In genomic region chr3L:9126888-9127689, dm6 we compare ENCODE assay signal across 2 fruit fly cellular contexts.
A peak's percentile ranks its signal among the peaks of the same experiment; 100 is the strongest.
TF ChIP-seq lines count a peak whose summit lies in the region.

No protein-coding gene starts in this region.

TF ChIP-seq in whole organism, embryonic, 481 proteins besides CTCF, POLR2A, EP300 and RAD21 (continued from another document and continues in another):
- no peak for TF ChIP-seq CG8944 (GFP tag; optimal IDR thresholded peaks at IDR 0.05; lab: Kevin White, UChicago)
- peak; percentile 15; the same call in 1 of the 3 replicates for TF ChIP-seq B-H1 (GFP tag; IDR thresholded peaks at IDR 0.05; lab: Robert Waterston, UW)
- no peak for TF ChIP-seq bsh (GFP tag; optimal IDR thresholded peaks at IDR 0.05; lab: Kevin White, UChicago)
- TF ChIP-seq gem (tag; optimal IDR thresholded peaks at IDR 0.05; lab: Kevin White, UChicago) = peak; percentile 68
- no peak for TF ChIP-seq vnd (GFP tag; IDR thresholded peaks at IDR 0.05; lab: Robert Waterston, UW; ENCODE audit: partially characterized antibody)
- TF ChIP-seq row (GFP tag; IDR thresholded peaks at IDR 0.05; lab: Robert Waterston, UW) = peak; percentile 58
- TF ChIP-seq CG14050 (GFP tag; IDR thresholded peaks at IDR 0.05; lab: Robert Waterston, UW) = no peak
- no peak for TF ChIP-seq CG10431 (GFP tag; optimal IDR thresholded peaks at IDR 0.05; lab: Kevin White, UChicago)
- TF ChIP-seq Taf1 (GFP tag; IDR thresholded peaks at IDR 0.05; lab: Robert Waterston, UW) = peak; percentile 39; the same call in 1 of the 2 replicates
- TF ChIP-seq CG6813 (GFP tag; optimal IDR thresholded peaks at IDR 0.05; lab: Kevin White, UChicago) = no peak
- TF ChIP-seq NFAT (GFP tag; IDR thresholded peaks at IDR 0.05; lab: Robert Waterston, UW) = peak; percentile 44; the same call in 1 of the 2 replicates
- 0 out of 2 replicates have a peak, but pooled peaks have one; percentile 19 for TF ChIP-seq Nf-YA (GFP tag; IDR thresholded peaks at IDR 0.05; lab: Robert Waterston, UW)
- no peak for TF ChIP-seq CG3838 (GFP tag; optimal IDR thresholded peaks at IDR 0.05; lab: Kevin White, UChicago)
- TF ChIP-seq CG31441 (GFP tag; IDR thresholded peaks at IDR 0.05; lab: Robert Waterston, UW) = peak; percentile 69
- peak; percentile 8 for TF ChIP-seq CG5180 (GFP tag; optimal IDR thresholded peaks at IDR 0.05; lab: Kevin White, UChicago)
- no peak for TF ChIP-seq CG11093 (GFP tag; IDR thresholded peaks at IDR 0.05; lab: Robert Waterston, UW)
- TF ChIP-seq Usf (GFP tag; optimal IDR thresholded peaks at IDR 0.05; lab: Kevin White, UChicago) = no peak
- no peak for TF ChIP-seq CG17328 (GFP tag; IDR thresholded peaks at IDR 0.05; lab: Robert Waterston, UW)
- TF ChIP-seq Med (GFP tag; lab: Kevin White, UChicago) = peak; percentile 82
- peak; percentile 65 for TF ChIP-seq CG15269 (tag; optimal IDR thresholded peaks at IDR 0.05; lab: Kevin White, UChicago)
- 0 out of 2 replicates have a peak, but pooled peaks have one; percentile 7 for TF ChIP-seq seq (GFP tag; IDR thresholded peaks at IDR 0.05; lab: Robert Waterston, UW)
- peak; percentile 68 for TF ChIP-seq Hand (GFP tag; optimal IDR thresholded peaks at IDR 0.05; lab: Kevin White, UChicago)
- TF ChIP-seq Ptx1 (GFP tag; IDR thresholded peaks at IDR 0.05; lab: Robert Waterston, UW) = peak; percentile 72
- TF ChIP-seq Pdp1 (GFP tag; optimal IDR thresholded peaks at IDR 0.05; lab: Kevin White, UChicago) = peak; percentile 30 to 48
- TF ChIP-seq CG31224 (GFP tag; IDR thresholded peaks at IDR 0.05; lab: Robert Waterston, UW) = peak; percentile 28; the same call in 1 of the 2 replicates
- peak; percentile 73 for TF ChIP-seq CG3281 (GFP tag; optimal IDR thresholded peaks at IDR 0.05; lab: Kevin White, UChicago)
- TF ChIP-seq ato (GFP tag; IDR thresholded peaks at IDR 0.05; lab: Robert Waterston, UW; ENCODE audit: partially characterized antibody) = no peak
- peak; percentile 57 for TF ChIP-seq scrt (GFP tag; optimal IDR thresholded peaks at IDR 0.05; lab: Kevin White, UChicago)
- TF ChIP-seq CG17829 (tag; optimal IDR thresholded peaks at IDR 0.05; lab: Kevin White, UChicago) = peak; percentile 50
- peak; percentile 49 for TF ChIP-seq CG4328 (GFP tag; optimal IDR thresholded peaks at IDR 0.05; lab: Kevin White, UChicago)
- 0 out of 3 replicates have a peak, but pooled peaks have one; percentile 27 for TF ChIP-seq zfh1 (GFP tag; IDR thresholded peaks at IDR 0.05; lab: Robert Waterston, UW)
- TF ChIP-seq ash1 (GFP tag; optimal IDR thresholded peaks at IDR 0.05; lab: Kevin White, UChicago) = no peak
- peak; percentile 50 for TF ChIP-seq Abd-B (GFP tag; optimal IDR thresholded peaks at IDR 0.05; lab: Kevin White, UChicago)
- TF ChIP-seq BtbVII (GFP tag; optimal IDR thresholded peaks at IDR 0.05; lab: Kevin White, UChicago) = peak; percentile 67
- no peak for TF ChIP-seq CG16813 (GFP tag; IDR thresholded peaks at IDR 0.05; lab: Robert Waterston, UW; ENCODE audit: partially characterized antibody)
- TF ChIP-seq CG13296 (GFP tag; optimal IDR thresholded peaks at IDR 0.05; lab: Kevin White, UChicago) = peak; percentile 70
- TF ChIP-seq ase (GFP tag; IDR thresholded peaks at IDR 0.05; lab: Robert Waterston, UW) = no peak
- no peak for TF ChIP-seq ro (GFP tag; IDR thresholded peaks at IDR 0.05; lab: Robert Waterston, UW)
- TF ChIP-seq ems (GFP tag; optimal IDR thresholded peaks at IDR 0.05; lab: Kevin White, UChicago) = peak; percentile 51
- no peak for TF ChIP-seq Sry-δ (GFP tag; optimal IDR thresholded peaks at IDR 0.05; lab: Kevin White, UChicago)
- peak; percentile 25 for TF ChIP-seq Ssrp (tag; optimal IDR thresholded peaks at IDR 0.05; lab: Kevin White, UChicago)
- no peak for TF ChIP-seq nerfin-2 (GFP tag; IDR thresholded peaks at IDR 0.05; lab: Robert Waterston, UW; ENCODE audit: partially characterized antibody)
- TF ChIP-seq CG11723 (GFP tag; optimal IDR thresholded peaks at IDR 0.05; lab: Kevin White, UChicago) = peak; percentile 10
- peak; percentile 77 for TF ChIP-seq dysf (GFP tag; IDR thresholded peaks at IDR 0.05; lab: Robert Waterston, UW)
- no peak for TF ChIP-seq CG5953 (GFP tag; IDR thresholded peaks at IDR 0.05; lab: Robert Waterston, UW)
- peak; percentile 97 for TF ChIP-seq CG11504 (tag; optimal IDR thresholded peaks at IDR 0.05; lab: Kevin White, UChicago)
- peak; percentile 69 for TF ChIP-seq grau (tag; optimal IDR thresholded peaks at IDR 0.05; lab: Kevin White, UChicago)
- TF ChIP-seq CG12104 (GFP tag; optimal IDR thresholded peaks at IDR 0.05; lab: Kevin White, UChicago) = peak; percentile 49
- peak; percentile 5 for TF ChIP-seq NK7.1 (GFP tag; optimal IDR thresholded peaks at IDR 0.05; lab: Kevin White, UChicago)
- peak; percentile 28 for TF ChIP-seq CG7786 (GFP tag; optimal IDR thresholded peaks at IDR 0.05; lab: Kevin White, UChicago)
- peak; percentile 24 for TF ChIP-seq odd (GFP tag; optimal IDR thresholded peaks at IDR 0.05; lab: Kevin White, UChicago)
- peak in 1 of 2 experiments; percentile 41 for TF ChIP-seq eve (GFP tag; optimal IDR thresholded peaks at IDR 0.05; lab: Kevin White, UChicago)
- no peak for TF ChIP-seq CG1603 (tag; optimal IDR thresholded peaks at IDR 0.05; lab: Kevin White, UChicago)
- TF ChIP-seq vfl (GFP tag; optimal IDR thresholded peaks at IDR 0.05; lab: Kevin White, UChicago) = peak; percentile 36
- peak; percentile 75 for TF ChIP-seq CG7556 (GFP tag; optimal IDR thresholded peaks at IDR 0.05; lab: Kevin White, UChicago)
- TF ChIP-seq HLH54F (GFP tag; optimal IDR thresholded peaks at IDR 0.05; lab: Kevin White, UChicago) = peak; percentile 49
- TF ChIP-seq CG18619 (GFP tag; optimal IDR thresholded peaks at IDR 0.05; lab: Kevin White, UChicago) = peak; percentile 46
- TF ChIP-seq CG10462 (GFP tag; optimal IDR thresholded peaks at IDR 0.05; lab: Kevin White, UChicago) = no peak
- peak; percentile 44 for TF ChIP-seq yki (optimal IDR thresholded peaks at IDR 0.05; lab: Kevin White, UChicago)
- TF ChIP-seq CG12769 (tag; optimal IDR thresholded peaks at IDR 0.05; lab: Kevin White, UChicago) = peak; percentile 53
- 0 out of 2 replicates have a peak, but pooled peaks have one; percentile 42 for TF ChIP-seq HLH3B (GFP tag; IDR thresholded peaks at IDR 0.05; lab: Robert Waterston, UW)
- no peak for TF ChIP-seq CG9797 (GFP tag; optimal IDR thresholded peaks at IDR 0.05; lab: Kevin White, UChicago)
- TF ChIP-seq CG7928 (GFP tag; optimal IDR thresholded peaks at IDR 0.05; lab: Kevin White, UChicago) = no peak
- peak; percentile 33; the same call in 1 of the 2 replicates for TF ChIP-seq vvl (GFP tag; IDR thresholded peaks at IDR 0.05; lab: Robert Waterston, UW)

TF ChIP-seq in whole organism, prepupa, 60 proteins besides CTCF, POLR2A, EP300 and RAD21 (continued from another document):
- TF ChIP-seq CG9139 (GFP tag; optimal IDR thresholded peaks at IDR 0.05; lab: Kevin White, UChicago) (no peak), CG6163 (GFP tag; IDR thresholded peaks at IDR 0.05; lab: Robert Waterston, UW) (peak; percentile 51; the same call in 1 of the 3 replicates), Eip93F (GFP tag; optimal IDR thresholded peaks at IDR 0.05; lab: Kevin White, UChicago) (no peak), CG3919 (GFP tag; optimal IDR thresholded peaks at IDR 0.05; lab: Kevin White, UChicago) (no peak), dac (GFP tag; optimal IDR thresholded peaks at IDR 0.05; lab: Kevin White, UChicago) (peak; percentile 26), Sox15 (GFP tag; optimal IDR thresholded peaks at IDR 0.05; lab: Kevin White, UChicago) (no peak), OdsH (GFP tag; optimal IDR thresholded peaks at IDR 0.05; lab: Kevin White, UChicago) (peak; percentile 19), Hr38 (GFP tag; optimal IDR thresholded peaks at IDR 0.05; lab: Kevin White, UChicago) (no peak), lz (GFP tag; optimal IDR thresholded peaks at IDR 0.05; lab: Kevin White, UChicago) (no peak), CG6808 (GFP tag; optimal IDR thresholded peaks at IDR 0.05; lab: Kevin White, UChicago) (no peak), fd59A (GFP tag; optimal IDR thresholded peaks at IDR 0.05; lab: Kevin White, UChicago) (no peak), Sox102F (GFP tag; optimal IDR thresholded peaks at IDR 0.05; lab: Kevin White, UChicago) (no peak), CG4318 (GFP tag; optimal IDR thresholded peaks at IDR 0.05; lab: Kevin White, UChicago) (peak; percentile 54), Eip75B (GFP tag; optimal IDR thresholded peaks at IDR 0.05; lab: Kevin White, UChicago) (peak; percentile 21), CG11762 (GFP tag; optimal IDR thresholded peaks at IDR 0.05; lab: Kevin White, UChicago; ENCODE audit: insufficient read depth) (no peak), Met (GFP tag; optimal IDR thresholded peaks at IDR 0.05; lab: Kevin White, UChicago) (no peak), Lpt (GFP tag; optimal IDR thresholded peaks at IDR 0.05; lab: Kevin White, UChicago) (peak; percentile 3), vri (GFP tag; optimal IDR thresholded peaks at IDR 0.05; lab: Kevin White, UChicago) (no peak), Gug (GFP tag; IDR thresholded peaks at IDR 0.05; lab: Robert Waterston, UW) (no peak), Blimp-1 (GFP tag; optimal IDR thresholded peaks at IDR 0.05; lab: Kevin White, UChicago) (no peak), topi (GFP tag; optimal IDR thresholded peaks at IDR 0.05; lab: Kevin White, UChicago) (peak; percentile 17), Hr39 (GFP tag; optimal IDR thresholded peaks at IDR 0.05; lab: Kevin White, UChicago) (peak; percentile 2), Ets21C (GFP tag; optimal IDR thresholded peaks at IDR 0.05; lab: Kevin White, UChicago) (peak; percentile 11), svp (GFP tag; lab: Kevin White, UChicago) (peak; percentile 67), CG32006 (GFP tag; optimal IDR thresholded peaks at IDR 0.05; lab: Kevin White, UChicago) (peak; percentile 76), eg (GFP tag; IDR thresholded peaks at IDR 0.05; lab: Robert Waterston, UW) (peak; percentile 54; the same call in 1 of the 3 replicates), salr (GFP tag; optimal IDR thresholded peaks at IDR 0.05; lab: Kevin White, UChicago) (no peak), esn (GFP tag; optimal IDR thresholded peaks at IDR 0.05; lab: Kevin White, UChicago) (peak; percentile 14), CG34406 (GFP tag; optimal IDR thresholded peaks at IDR 0.05; lab: Kevin White, UChicago) (no peak), spab (GFP tag; optimal IDR thresholded peaks at IDR 0.05; lab: Kevin White, UChicago) (no peak), ss (GFP tag; optimal IDR thresholded peaks at IDR 0.05; lab: Kevin White, UChicago) (peak in 1 of 2 experiments; percentile 17), CG10631 (GFP tag; optimal IDR thresholded peaks at IDR 0.05; lab: Kevin White, UChicago) (peak; percentile 39), achi (GFP tag; optimal IDR thresholded peaks at IDR 0.05; lab: Kevin White, UChicago) (peak; percentile 11), Smox (GFP tag; optimal IDR thresholded peaks at IDR 0.05; lab: Kevin White, UChicago) (no peak), CG11294 (GFP tag; IDR thresholded peaks at IDR 0.05; lab: Robert Waterston, UW) (no peak), CG16779 (tag; optimal IDR thresholded peaks at IDR 0.05; lab: Kevin White, UChicago) (peak; percentile 18), CG8119 (GFP tag; IDR thresholded peaks at IDR 0.05; lab: Robert Waterston, UW) (peak; percentile 36; the same call in 1 of the 3 replicates), Ets96B (tag; optimal IDR thresholded peaks at IDR 0.05; lab: Kevin White, UChicago) (peak; percentile 33), CG6276 (GFP tag; optimal IDR thresholded peaks at IDR 0.05; lab: Kevin White, UChicago) (peak; percentile 50), CG31627 (GFP tag; optimal IDR thresholded peaks at IDR 0.05; lab: Kevin White, UChicago) (no peak)
